Worm (Caenorhabditis elegans): ENCODE measurements around the gene str-172.

DNA sequence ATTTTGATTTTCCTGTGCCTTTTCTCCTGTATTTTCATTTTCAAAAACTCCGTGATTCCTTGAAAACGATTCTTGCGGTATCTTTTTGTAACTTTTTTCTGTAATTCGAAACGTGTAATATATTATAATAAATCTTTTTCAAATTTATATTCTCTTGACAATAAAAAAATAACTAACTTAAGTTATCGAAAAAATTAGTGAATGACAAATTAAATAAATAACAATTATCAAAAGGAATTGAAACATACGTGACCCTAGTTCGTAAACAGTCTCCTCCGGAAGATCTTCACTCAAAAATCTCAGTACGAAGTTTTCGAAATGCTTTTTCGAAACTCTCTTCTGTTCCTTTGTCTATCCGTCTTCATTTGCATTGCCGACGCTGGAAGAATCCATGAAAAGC lies 23.0 kb upstream of the str-172 start, which contains the start of gene T08B6.9:
- TF ChIP-seq ets-5 (GFP tag; IDR thresholded peaks at IDR 0.05) (no peak), lin-39 (tag; optimal IDR thresholded peaks at IDR 0.05) (no peak), lir-3 (tag; optimal IDR thresholded peaks at IDR 0.05; ENCODE audit: poor library complexity) (no peak), nhr-77 (tag; optimal IDR thresholded peaks at IDR 0.05) (no peak), nhr-237 (tag; optimal IDR thresholded peaks at IDR 0.05) (no peak), unc-62 (GFP tag; optimal IDR thresholded peaks at IDR 0.05) (no peak), pag-3 (tag; optimal IDR thresholded peaks at IDR 0.05; ENCODE audit: borderline replicate concordance, insufficient read depth) (no peak), ztf-4 (tag; optimal IDR thresholded peaks at IDR 0.05) (no peak), ceh-63 (GFP tag; optimal IDR thresholded peaks at IDR 0.05) (no peak), ztf-11 (tag; optimal IDR thresholded peaks at IDR 0.05) (no peak)

Data from whole organism, L1 larva.